Worm (Caenorhabditis elegans): ENCODE measurements around the gene mrpl-11.

DNA sequence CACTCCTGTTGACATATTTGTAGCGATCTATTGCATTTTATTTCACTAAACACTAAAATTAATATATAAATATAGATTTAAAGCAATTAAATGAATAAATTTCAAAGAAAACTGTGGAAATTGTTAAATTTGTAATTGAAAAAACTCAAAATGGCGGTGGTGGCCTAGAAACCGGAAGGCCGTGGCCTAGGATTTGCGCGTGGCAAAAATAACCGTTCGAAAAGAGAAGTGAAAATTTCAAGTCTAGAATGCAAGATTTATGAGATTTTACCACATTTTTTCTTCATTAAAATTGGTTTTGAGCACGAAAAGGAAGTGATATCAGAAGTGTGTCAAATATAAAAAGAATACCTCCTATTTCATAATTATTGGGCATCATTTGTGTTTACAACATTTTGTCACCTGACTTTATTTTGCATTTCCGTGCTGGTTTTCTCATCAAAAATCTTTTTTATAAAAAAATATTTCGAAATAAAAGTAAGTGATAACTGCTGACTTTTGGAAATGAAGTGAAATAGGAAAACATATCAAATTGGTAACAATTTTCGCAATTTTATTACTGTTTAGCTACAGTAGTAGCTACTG is 33.7 kb upstream of the mrpl-11 start, which contains the start of gene fli-1:
- no peak for TF ChIP-seq blmp-1 (tag; optimal IDR thresholded peaks at IDR 0.05)
- TF ChIP-seq ztf-11 (tag; optimal IDR thresholded peaks at IDR 0.05), result no peak
